Worm (Caenorhabditis elegans) whole organism, young adult: Measurements from ENCODE around the gene mcm-6.
A peak's percentile ranks its signal among the peaks of the same experiment; 100 is the strongest.

Experiments
- T26A5.8 ChIP-seq: sonication (generic microtip); optimal IDR thresholded peaks from 2 replicates; lab custom pipeline; 2016; ENCODE audit warnings: missing genetic modification characterization, missing compliant biosample characterization
- Y79H2A.3 ChIP-seq: fragments of 200-800 bp; sonication (Bioruptor generic); conservative IDR thresholded peaks from 2 replicates; pipeline ENCODE4 v1.3.6; 2022; ENCODE audit warnings: missing genetic modification reagents, missing genetic modification characterization, missing compliant biosample characterization
- die-1 ChIP-seq: sonication (generic microtip); optimal IDR thresholded peaks from 2 replicates; lab custom pipeline; 2016; ENCODE audit warnings: missing genotype, mild to moderate bottlenecking, missing genetic modification characterization, missing compliant biosample characterization
- madf-10 ChIP-seq: sonication (generic microtip); optimal IDR thresholded peaks from 2 replicates; lab custom pipeline; 2016; ENCODE audit warnings: mild to moderate bottlenecking, missing genetic modification characterization, missing compliant biosample characterization
- nfyb-1 ChIP-seq: fragments of 200-800 bp; sonication (Bioruptor generic); IDR thresholded peaks from 2 replicates; pipeline ENCODE4 v1.3.6; 2022; ENCODE audit warnings: missing genetic modification reagents, missing genetic modification characterization, missing compliant biosample characterization

- 0 out of 2 replicates have a peak, but pooled peaks have one; percentile 18 for TF ChIP-seq nfyb-1 (GFP tag; lab: Robert Waterston, UW)
- TF ChIP-seq T26A5.8 (tag; lab: Kevin White, UChicago): no peak
- no peak for TF ChIP-seq Y79H2A.3
- TF ChIP-seq die-1 (tag; lab: Kevin White, UChicago): no peak
- TF ChIP-seq madf-10 (tag; lab: Kevin White, UChicago): no peak
Observed at ce11 chrIII:9818763-9819162, 24.6 kb downstream of the mcm-6 start, which contains the start of gene panl-3.
